Worm (Caenorhabditis elegans) whole organism, L4 larva: Measurements from ENCODE around the gene srt-65.

ENCODE experiments used
- ama-1 ChIP-seq: fragments of 150-350 bp; optimal IDR thresholded peaks from 2 replicates; lab custom pipeline; 2014; ENCODE audit warnings: inconsistent platforms, mixed read lengths
- dpl-1 ChIP-seq: fragments of 150-350 bp; optimal IDR thresholded peaks from 2 replicates; lab custom pipeline; 2014; ENCODE audit warnings: missing biosample characterization, missing genetic modification reagents, missing genetic modification characterization
- dve-1 ChIP-seq: sonication (generic microtip); optimal IDR thresholded peaks from 2 replicates; lab custom pipeline; 2017; ENCODE audit warnings: antibody characterized with exemption, mild to moderate bottlenecking, missing genetic modification characterization, missing compliant biosample characterization; ENCODE audit not compliant: insufficient read depth
- jun-1 ChIP-seq: fragments of 150-350 bp; optimal IDR thresholded peaks from 2 replicates; lab custom pipeline; 2014; ENCODE audit warnings: missing biosample characterization, missing genetic modification reagents, missing genetic modification characterization
- lin-13 ChIP-seq: fragments of 150-350 bp; optimal IDR thresholded peaks from 2 replicates; lab custom pipeline; 2014; ENCODE audit warnings: missing biosample characterization, missing genetic modification reagents, missing genetic modification characterization
- rbr-2 ChIP-seq: sonication (generic microtip); optimal IDR thresholded peaks from 2 replicates; lab custom pipeline; 2016; ENCODE audit warnings: missing genotype, missing genetic modification characterization, missing compliant biosample characterization
- snpc-4 ChIP-seq: fragments of 150-350 bp; optimal IDR thresholded peaks from 2 replicates; lab custom pipeline; 2014; ENCODE audit warnings: missing biosample characterization, missing genetic modification characterization
- unc-62 ChIP-seq, 3 experiments: fragments of 150-350 bp in 1 of 3; sonication (generic microtip); optimal IDR thresholded peaks in 2 of 3; peaks in 1 of 3; 1 replicate in 1 of 3; 2 replicates in 2 of 3; lab custom pipeline; 2014 to 2017; ENCODE audit warnings: missing biosample characterization in 3 of 3, missing genetic modification characterization in 3 of 3, missing genetic modification reagents in 3 of 3, missing genotype in 1 of 3

DNA sequence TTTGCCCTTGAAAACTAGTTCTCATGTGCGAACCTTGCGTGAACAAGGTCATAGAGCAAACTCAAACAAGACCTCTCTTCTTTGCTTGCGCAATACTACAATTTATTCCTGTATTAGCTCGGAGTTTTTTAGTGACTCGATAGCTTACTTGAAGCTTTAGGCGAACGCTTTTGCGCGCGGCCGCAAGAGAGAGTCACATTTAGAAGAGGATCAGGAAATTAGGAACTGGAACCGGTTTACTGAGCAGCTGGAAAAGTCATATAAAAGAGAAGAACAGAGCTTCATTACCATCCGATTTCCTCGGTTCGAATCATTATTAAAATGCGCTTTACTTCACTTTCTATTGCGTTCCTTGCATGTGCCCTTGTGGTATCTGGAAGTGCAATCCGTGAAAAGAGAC, 14.4 kb downstream of the srt-65 start, which contains the start of gene abu-15:
- TF ChIP-seq unc-62 (GFP tag; optimal IDR thresholded peaks at IDR 0.05 in 1 of 2; lab: Kevin White, UChicago): no peak
- TF ChIP-seq unc-62 (tag; optimal IDR thresholded peaks at IDR 0.05; lab: Kevin White, UChicago): no peak
- no peak for TF ChIP-seq ama-1
- TF ChIP-seq snpc-4 (tag; lab: Kevin White, UChicago): no peak
- no peak for TF ChIP-seq rbr-2 (tag; lab: Kevin White, UChicago)
- no peak for TF ChIP-seq dve-1 (tag; lab: Kevin White, UChicago)
- TF ChIP-seq jun-1: no peak
- TF ChIP-seq lin-13 (GFP tag; lab: Kevin White, UChicago): no peak
- TF ChIP-seq dpl-1 (GFP tag; lab: Kevin White, UChicago): no peak
